Worm (Caenorhabditis elegans): ENCODE results near the gene R10D12.7.

The R10D12.7 gene

DNA sequence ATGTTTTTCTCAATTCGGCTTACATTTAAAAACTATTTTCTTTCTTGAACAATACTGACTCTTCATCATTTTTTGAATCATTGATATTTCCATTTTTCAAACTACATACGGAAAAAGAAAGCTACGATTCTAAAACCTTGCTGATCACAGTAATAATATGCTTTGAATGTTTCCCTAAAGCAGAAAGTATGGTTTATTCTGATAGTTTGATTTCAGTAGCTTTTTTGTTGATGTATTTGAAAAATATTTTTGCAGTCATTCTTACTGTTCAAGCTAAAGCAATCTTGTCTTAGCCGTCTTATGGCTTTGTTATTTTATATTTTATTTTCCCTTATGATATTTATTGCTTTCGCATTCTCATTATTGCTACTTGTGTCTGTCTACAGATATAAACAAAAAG, 20.3 kb upstream of the R10D12.7 start, which contains the start of gene srxa-13:
TSS of gene srxa-13 (plus strand) at position 301 of the 400 bp plus-strand sequence.
- TF ChIP-seq mdl-1 (tag; optimal IDR thresholded peaks at IDR 0.05) (no peak), lin-15B (tag; optimal IDR thresholded peaks at IDR 0.05) (no peak), pag-3 (tag; optimal IDR thresholded peaks at IDR 0.05; ENCODE audit: borderline replicate concordance, insufficient read depth) (no peak), lin-35 (GFP tag; optimal IDR thresholded peaks at IDR 0.05) (no peak), nhr-19 (GFP tag; conservative IDR thresholded peaks at IDR 0.05) (no peak), blmp-1 (tag; optimal IDR thresholded peaks at IDR 0.05) (no peak), fkh-10 (GFP tag; optimal IDR thresholded peaks at IDR 0.05) (no peak), mef-2 (tag; optimal IDR thresholded peaks at IDR 0.05) (no peak), zip-4 (GFP tag; optimal IDR thresholded peaks at IDR 0.05) (no peak), sox-4 (tag; optimal IDR thresholded peaks at IDR 0.05) (no peak), vab-15 (tag; optimal IDR thresholded peaks at IDR 0.05) (no peak), C04F5.9 (tag; optimal IDR thresholded peaks at IDR 0.05) (no peak), hpl-2 (GFP tag; optimal IDR thresholded peaks at IDR 0.05) (no peak), mep-1 (tag; optimal IDR thresholded peaks at IDR 0.05) (no peak), unc-98 (GFP tag; IDR thresholded peaks at IDR 0.05) (no peak), aha-1 (tag; optimal IDR thresholded peaks at IDR 0.05) (no peak), lin-39 (tag; optimal IDR thresholded peaks at IDR 0.05) (no peak), pqm-1 (tag; optimal IDR thresholded peaks at IDR 0.05) (no peak)

DNA sequence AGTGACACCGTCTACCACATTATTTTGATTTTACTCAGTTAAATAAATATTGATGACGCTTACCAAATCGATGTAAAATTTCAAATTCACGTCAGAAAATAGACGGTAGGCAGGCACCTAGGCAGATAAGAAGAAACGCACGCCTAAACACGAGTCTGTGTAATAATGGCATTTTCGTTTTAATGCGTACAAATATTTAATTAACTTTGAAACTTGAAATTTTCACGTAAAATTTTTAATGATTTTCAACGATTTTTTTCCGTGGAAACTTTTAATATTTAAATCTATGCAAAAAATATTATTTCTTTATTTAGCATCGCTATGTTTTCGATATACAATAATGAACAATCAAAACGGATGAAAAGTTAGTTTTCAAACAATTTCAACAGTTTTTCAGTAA, 18.6 kb upstream of the R10D12.7 start, which contains the start of gene C06B3.16:
TSS of gene C06B3.16 (plus strand) at position 301 of the 400 bp plus-strand sequence.
- TF ChIP-seq unc-130 (tag; optimal IDR thresholded peaks at IDR 0.05) (no peak), pax-3 (tag; optimal IDR thresholded peaks at IDR 0.05) (no peak), ceh-8 (GFP tag; optimal IDR thresholded peaks at IDR 0.05) (no peak), nhr-71 (tag; optimal IDR thresholded peaks at IDR 0.05) (no peak)

DNA sequence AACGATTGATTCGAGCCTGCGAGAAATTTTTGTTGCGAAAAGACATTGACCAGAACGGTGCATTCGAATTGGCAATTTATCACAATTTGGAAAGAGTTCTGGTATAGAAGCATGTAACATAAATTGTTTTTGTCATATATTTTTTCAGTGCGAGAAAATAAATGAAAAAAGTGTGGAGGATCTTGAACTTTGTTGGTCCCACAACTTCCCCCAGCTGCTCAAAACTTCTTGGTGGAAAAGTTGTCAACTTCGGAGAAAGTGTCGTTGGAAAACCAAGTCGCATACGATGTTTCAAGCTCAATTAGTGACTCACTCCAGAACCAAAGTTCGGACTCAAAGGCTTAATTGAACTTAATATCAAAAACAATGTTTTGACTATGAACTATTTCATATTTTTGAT, 17.9 kb upstream of the R10D12.7 start:
- no peak for TF ChIP-seq C04F5.9 (tag; optimal IDR thresholded peaks at IDR 0.05)
- TF ChIP-seq unc-130 (tag; optimal IDR thresholded peaks at IDR 0.05) = no peak
- TF ChIP-seq pag-3 (tag; optimal IDR thresholded peaks at IDR 0.05; ENCODE audit: borderline replicate concordance, insufficient read depth) = no peak
- TF ChIP-seq swsn-7 (tag; optimal IDR thresholded peaks at IDR 0.05) = no peak
- no peak for TF ChIP-seq lin-13 (GFP tag; optimal IDR thresholded peaks at IDR 0.05)
- no peak for TF ChIP-seq elt-3 (tag; optimal IDR thresholded peaks at IDR 0.05)
- no peak for TF ChIP-seq nhr-47 (tag; optimal IDR thresholded peaks at IDR 0.05)
- no peak for TF ChIP-seq ceh-63 (GFP tag; optimal IDR thresholded peaks at IDR 0.05)
- TF ChIP-seq ama-1 (optimal IDR thresholded peaks at IDR 0.05) = no peak

DNA sequence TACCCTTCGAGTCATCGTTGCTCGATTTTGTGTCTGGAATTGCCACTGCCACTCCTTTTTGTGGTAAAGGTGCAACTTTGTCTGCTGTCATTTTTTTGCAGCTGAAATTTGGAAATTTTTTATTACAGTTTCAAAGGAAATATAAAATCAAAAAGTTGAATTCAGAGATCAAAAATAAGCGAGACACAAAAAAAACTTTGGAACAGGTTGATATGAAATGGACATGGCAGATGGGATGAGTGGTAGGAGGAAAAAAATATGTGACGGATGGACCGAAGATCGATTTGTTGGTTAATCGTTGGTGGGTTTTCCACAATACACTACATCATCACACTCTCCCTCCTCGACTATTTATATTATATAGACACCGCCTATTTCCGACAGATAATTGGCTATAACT, 15.3 kb upstream of the R10D12.7 start, which contains the start of gene R10D12.1:
TSS of gene R10D12.1 (minus strand) at position 101 of the 400 bp plus-strand sequence.
- TF ChIP-seq unc-62 (GFP tag; optimal IDR thresholded peaks at IDR 0.05) = no peak
- TF ChIP-seq ama-1 (optimal IDR thresholded peaks at IDR 0.05) = peak; percentile 30
- TF ChIP-seq irx-1 (tag; optimal IDR thresholded peaks at IDR 0.05) = no peak
- TF ChIP-seq sup-37 (GFP tag; optimal IDR thresholded peaks at IDR 0.05) = no peak
- TF ChIP-seq hlh-4 (tag; optimal IDR thresholded peaks at IDR 0.05) = no peak
- TF ChIP-seq mab-9 (GFP tag; IDR thresholded peaks at IDR 0.05) = no peak
- 0 out of 2 replicates have a peak, but pooled peaks have one; percentile 25 for TF ChIP-seq grh-1 (GFP tag; IDR thresholded peaks at IDR 0.05)
- no peak for TF ChIP-seq sox-4 (tag; optimal IDR thresholded peaks at IDR 0.05)
- TF ChIP-seq nhr-77 (tag; optimal IDR thresholded peaks at IDR 0.05) = no peak
- TF ChIP-seq ces-1 (GFP tag; optimal IDR thresholded peaks at IDR 0.05) = no peak
- no peak for TF ChIP-seq blmp-1 (tag; optimal IDR thresholded peaks at IDR 0.05)
- no peak for TF ChIP-seq aly-2 (tag; optimal IDR thresholded peaks at IDR 0.05)
- peak; percentile 2 for TF ChIP-seq nhr-20 (tag; optimal IDR thresholded peaks at IDR 0.05)
- no peak for TF ChIP-seq C34B4.2 (tag; optimal IDR thresholded peaks at IDR 0.05)
- peak in 1 of 6 experiments; percentile 40 for TF ChIP-seq elt-3 (tag; optimal IDR thresholded peaks at IDR 0.05)

Measured in whole organism, L1 larva.